Worm (Caenorhabditis elegans) whole organism, midembryonic: Measurements from ENCODE around the gene F44G4.1.

Source experiments
- klf-2 ChIP-seq: fragments of 200-800 bp; sonication (Bioruptor generic); conservative IDR thresholded peaks from 2 replicates; pipeline ENCODE4 v1.3.6; 2022; ENCODE audit warnings: missing genetic modification reagents, missing genetic modification characterization, missing compliant biosample characterization
- med-1 ChIP-seq: sonication (generic microtip); optimal IDR thresholded peaks from 2 replicates; lab custom pipeline; 2017; ENCODE audit warnings: missing genetic modification characterization, mild to moderate bottlenecking, missing compliant biosample characterization, antibody characterized with exemption, missing genetic modification reagents; ENCODE audit not compliant: insufficient read depth
- ref-1 ChIP-seq: fragments of 200-800 bp; sonication (Bioruptor generic); conservative IDR thresholded peaks from 2 replicates; pipeline ENCODE4 v1.3.6; 2022; ENCODE audit warnings: missing genetic modification reagents, missing genetic modification characterization, missing compliant biosample characterization

DNA sequence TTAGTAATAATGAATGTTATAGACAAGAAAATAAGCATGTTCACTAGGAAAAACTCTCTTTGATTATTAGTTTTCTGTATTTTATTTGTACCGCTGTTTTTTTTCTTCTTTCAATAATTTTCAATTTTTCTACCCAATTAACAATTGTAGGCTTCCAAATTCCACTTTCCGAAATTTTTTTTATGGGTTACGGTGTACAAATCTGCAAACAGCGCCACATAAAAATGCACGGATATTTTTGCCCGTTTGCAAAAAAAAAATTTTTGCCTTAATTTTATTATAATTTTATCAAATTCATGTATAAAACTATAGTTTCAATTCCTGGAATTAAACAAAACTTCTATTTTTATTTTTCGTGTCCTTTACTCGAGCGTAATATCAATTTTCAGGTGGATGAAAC lies 1.7 kb upstream of the F44G4.1 start, which contains the start of gene ooc-5:
- TF ChIP-seq med-1 (GFP tag; lab: Kevin White, UChicago) (no peak), ref-1 (GFP tag; lab: Robert Waterston, UW) (no peak), klf-2 (GFP tag; lab: Robert Waterston, UW) (no peak)
